Fruit fly (Drosophila melanogaster) whole organism, embryonic: ENCODE results near the gene CG11828.

Experiments
- Blimp-1 ChIP-seq: fragments of 200-800 bp; sonication (Bioruptor generic); optimal IDR thresholded peaks from 3 replicates; lab custom pipeline; 2018; ENCODE audit warnings: missing biosample characterization, missing genetic modification characterization, mild to moderate bottlenecking, moderate library complexity, missing genetic modification reagents
- CG10431 ChIP-seq: fragments of 200-800 bp; sonication (Bioruptor generic); optimal IDR thresholded peaks from 3 replicates; lab custom pipeline; 2018; ENCODE audit warnings: missing biosample characterization, mild to moderate bottlenecking, missing genetic modification characterization
- CG10565 ChIP-seq: fragments of 200-800 bp; sonication (Bioruptor generic); optimal IDR thresholded peaks from 3 replicates; lab custom pipeline; 2016; ENCODE audit warnings: missing biosample characterization, mild to moderate bottlenecking, missing genetic modification characterization
- CG10654 ChIP-seq: fragments of 200-800 bp; sonication (Bioruptor generic); optimal IDR thresholded peaks from 2 replicates; lab custom pipeline; 2016; ENCODE audit warnings: missing biosample characterization, missing genetic modification characterization
- CG12769 ChIP-seq: fragments of 200-800 bp; sonication (Bioruptor generic); optimal IDR thresholded peaks from 2 replicates; lab custom pipeline; 2019; ENCODE audit warnings: missing biosample characterization, mild to moderate bottlenecking, missing genetic modification characterization, moderate library complexity
- CG12942 ChIP-seq: fragments of 200-800 bp; sonication (Bioruptor generic); optimal IDR thresholded peaks from 3 replicates; lab custom pipeline; 2016; ENCODE audit warnings: missing biosample characterization, missing genetic modification characterization
- CG13287 ChIP-seq: fragments of 200-800 bp; sonication (Bioruptor generic); IDR thresholded peaks from 2 replicates; pipeline ENCODE4 v1.3.6; 2022; ENCODE audit warnings: missing biosample characterization, missing genetic modification characterization; ENCODE audit not compliant: partially characterized antibody
- CG14965 ChIP-seq: fragments of 200-800 bp; sonication (Bioruptor generic); optimal IDR thresholded peaks from 2 replicates; lab custom pipeline; 2016; ENCODE audit warnings: missing biosample characterization, missing genetic modification characterization, borderline replicate concordance
- CG15269 ChIP-seq: fragments of 200-800 bp; sonication (Bioruptor generic); optimal IDR thresholded peaks from 2 replicates; lab custom pipeline; 2018; ENCODE audit warnings: missing biosample characterization, mild to moderate bottlenecking, missing genetic modification characterization, moderate library complexity
- CG1529 ChIP-seq: fragments of 200-800 bp; sonication (Bioruptor generic); optimal IDR thresholded peaks from 3 replicates; lab custom pipeline; 2018; ENCODE audit warnings: missing biosample characterization, missing genetic modification characterization
- CG17328 ChIP-seq: fragments of 200-800 bp; sonication (Bioruptor generic); IDR thresholded peaks from 2 replicates; pipeline ENCODE4 v1.3.6; 2022; ENCODE audit warnings: missing biosample characterization, missing genetic modification characterization
- CG17361 ChIP-seq: fragments of 200-800 bp; sonication (Bioruptor generic); IDR thresholded peaks from 3 replicates; pipeline ENCODE4 v1.3.6; 2022; ENCODE audit warnings: missing biosample characterization, missing genetic modification characterization
- CG18599 ChIP-seq: fragments of 200-800 bp; sonication (Bioruptor generic); optimal IDR thresholded peaks from 3 replicates; lab custom pipeline; 2017; ENCODE audit warnings: missing biosample characterization, missing genetic modification characterization, mild to moderate bottlenecking, moderate library complexity, missing genetic modification reagents
- CG2199 ChIP-seq: fragments of 200-800 bp; sonication (Bioruptor generic); IDR thresholded peaks from 3 replicates; pipeline ENCODE4 v1.3.6; 2022; ENCODE audit warnings: missing biosample characterization, missing genetic modification characterization
- CG2875 ChIP-seq: fragments of 200-800 bp; sonication (Bioruptor generic); optimal IDR thresholded peaks from 2 replicates; lab custom pipeline; 2017; ENCODE audit warnings: missing biosample characterization, mild to moderate bottlenecking, missing genetic modification characterization, missing genetic modification reagents
- CG2889 ChIP-seq: fragments of 200-800 bp; sonication (Bioruptor generic); IDR thresholded peaks from 3 replicates; pipeline ENCODE4 v1.3.6; 2022; ENCODE audit warnings: missing biosample characterization, missing genetic modification characterization
- CG31441 ChIP-seq: fragments of 200-800 bp; sonication (Bioruptor generic); IDR thresholded peaks from 2 replicates; pipeline ENCODE4 v1.3.6; 2022; ENCODE audit warnings: missing biosample characterization, missing genetic modification characterization
- CG33213 ChIP-seq: fragments of 200-800 bp; sonication (Bioruptor generic); optimal IDR thresholded peaks from 3 replicates; lab custom pipeline; 2016; ENCODE audit warnings: missing biosample characterization, missing genetic modification characterization
- CG34224 ChIP-seq: fragments of 200-800 bp; sonication (Bioruptor generic); IDR thresholded peaks from 3 replicates; pipeline ENCODE4 v1.3.6; 2022; ENCODE audit warnings: missing biosample characterization, missing genetic modification characterization; ENCODE audit not compliant: partially characterized antibody
- CG3838 ChIP-seq: fragments of 200-800 bp; sonication (Bioruptor generic); optimal IDR thresholded peaks from 3 replicates; lab custom pipeline; 2016; ENCODE audit warnings: missing biosample characterization, missing genetic modification characterization
- CG3995 ChIP-seq: fragments of 200-800 bp; sonication (Bioruptor generic); optimal IDR thresholded peaks from 3 replicates; lab custom pipeline; 2016; ENCODE audit warnings: missing biosample characterization, missing genetic modification characterization
- CG7786 ChIP-seq: fragments of 200-800 bp; sonication (Bioruptor generic); optimal IDR thresholded peaks from 2 replicates; lab custom pipeline; 2016; ENCODE audit warnings: missing biosample characterization, missing genetic modification characterization
- CG8290 ChIP-seq, 3 experiments: fragments of 200-800 bp; sonication (Bioruptor generic); optimal IDR thresholded peaks; 2 replicates each; lab custom pipeline; 2016 to 2019; ENCODE audit warnings: missing biosample characterization in 3 of 3, missing genetic modification characterization in 3 of 3, mild to moderate bottlenecking in 2 of 3, moderate library complexity in 1 of 3
- Drgx ChIP-seq: fragments of 200-800 bp; sonication (Bioruptor generic); IDR thresholded peaks from 2 replicates; pipeline ENCODE4 v1.3.6; 2022; ENCODE audit warnings: missing biosample characterization, missing genetic modification characterization
- H2.0 ChIP-seq: fragments of 200-800 bp; sonication (Bioruptor generic); IDR thresholded peaks from 2 replicates; pipeline ENCODE4 v1.3.6; 2022; ENCODE audit warnings: missing biosample characterization, missing genetic modification characterization
- HLH54F ChIP-seq: fragments of 200-800 bp; sonication (Bioruptor generic); optimal IDR thresholded peaks from 3 replicates; lab custom pipeline; 2016; ENCODE audit warnings: missing biosample characterization, missing genetic modification characterization
- Jarid2 ChIP-seq: fragments of 200-800 bp; sonication (Bioruptor generic); optimal IDR thresholded peaks from 3 replicates; lab custom pipeline; 2017; ENCODE audit warnings: mild to moderate bottlenecking, missing biosample characterization, missing genetic modification reagents, missing genetic modification characterization
- Ptx1 ChIP-seq: fragments of 200-800 bp; sonication (Bioruptor generic); IDR thresholded peaks from 2 replicates; pipeline ENCODE4 v1.3.6; 2022; ENCODE audit warnings: missing biosample characterization, missing genetic modification characterization
- Rfx ChIP-seq: fragments of 200-800 bp; sonication (Bioruptor generic); IDR thresholded peaks from 2 replicates; pipeline ENCODE4 v1.3.6; 2022; ENCODE audit warnings: missing biosample characterization, missing genetic modification characterization
- Sry-δ ChIP-seq: fragments of 200-800 bp; sonication (Bioruptor generic); optimal IDR thresholded peaks from 2 replicates; lab custom pipeline; 2016; ENCODE audit warnings: missing biosample characterization, missing genetic modification characterization
- ap ChIP-seq: fragments of 200-800 bp; sonication (Bioruptor generic); IDR thresholded peaks from 2 replicates; pipeline ENCODE4 v1.3.6; 2022; ENCODE audit warnings: missing biosample characterization, missing genetic modification characterization
- corto ChIP-seq: fragments of 200-800 bp; sonication (Bioruptor generic); optimal IDR thresholded peaks from 2 replicates; lab custom pipeline; 2016; ENCODE audit warnings: missing biosample characterization, mild to moderate bottlenecking, missing genetic modification characterization, moderate library complexity
- disco-r ChIP-seq: fragments of 200-800 bp; sonication (Bioruptor generic); optimal IDR thresholded peaks from 2 replicates; lab custom pipeline; 2016; ENCODE audit warnings: missing biosample characterization, missing genetic modification characterization
- en ChIP-seq: fragments of 200-800 bp; sonication (Bioruptor generic); optimal IDR thresholded peaks from 2 replicates; lab custom pipeline; 2016; ENCODE audit warnings: missing biosample characterization, missing genetic modification characterization
- hbn ChIP-seq: fragments of 200-800 bp; sonication (Bioruptor generic); IDR thresholded peaks from 2 replicates; pipeline ENCODE4 v1.3.6; 2022; ENCODE audit warnings: missing biosample characterization, missing genetic modification characterization; ENCODE audit not compliant: partially characterized antibody
- her ChIP-seq: fragments of 200-800 bp; sonication (Bioruptor generic); optimal IDR thresholded peaks from 2 replicates; lab custom pipeline; 2016; ENCODE audit warnings: missing biosample characterization, missing genetic modification characterization
- hkb ChIP-seq, 2 experiments: fragments of 200-800 bp in 1 of 2; fragments of >200 bp in 1 of 2; sonication (Bioruptor generic) in 1 of 2; IDR thresholded peaks in 1 of 2; optimal IDR thresholded peaks in 1 of 2; 2 replicates each; pipeline versions ENCODE4 v1.3.6 to Lab custom; 2017 to 2022; ENCODE audit warnings: missing biosample characterization in 1 of 2, missing genetic modification characterization in 1 of 2
- nerfin-2 ChIP-seq: fragments of 200-800 bp; sonication (Bioruptor generic); IDR thresholded peaks from 2 replicates; pipeline ENCODE4 v1.3.6; 2022; ENCODE audit warnings: missing biosample characterization, missing genetic modification characterization; ENCODE audit not compliant: partially characterized antibody
- nom ChIP-seq: fragments of 200-800 bp; sonication (Bioruptor generic); optimal IDR thresholded peaks from 2 replicates; lab custom pipeline; 2017; ENCODE audit warnings: missing biosample characterization, missing genetic modification characterization, mild to moderate bottlenecking, moderate library complexity, missing genetic modification reagents
- odd ChIP-seq: fragments of 200-800 bp; sonication (Bioruptor generic); optimal IDR thresholded peaks from 2 replicates; lab custom pipeline; 2017; ENCODE audit warnings: missing biosample characterization, mild to moderate bottlenecking, missing genetic modification characterization
- phol ChIP-seq: fragments of 200-800 bp; sonication (Bioruptor generic); optimal IDR thresholded peaks from 3 replicates; lab custom pipeline; 2018; ENCODE audit warnings: missing biosample characterization, mild to moderate bottlenecking, missing genetic modification characterization, moderate library complexity
- rib ChIP-seq: fragments of 200-800 bp; sonication (Bioruptor generic); IDR thresholded peaks from 2 replicates; pipeline ENCODE4 v1.3.6; 2022; ENCODE audit warnings: missing biosample characterization, missing genetic modification characterization
- row ChIP-seq: fragments of 200-800 bp; sonication (Bioruptor generic); IDR thresholded peaks from 3 replicates; pipeline ENCODE4 v1.3.6; 2022; ENCODE audit warnings: missing biosample characterization, missing genetic modification characterization
- sens-2 ChIP-seq: fragments of 200-800 bp; sonication (Bioruptor generic); IDR thresholded peaks from 2 replicates; pipeline ENCODE4 v1.3.6; 2022; ENCODE audit warnings: missing biosample characterization, missing genetic modification characterization
- sna ChIP-seq: fragments of 200-800 bp; sonication (Bioruptor generic); IDR thresholded peaks from 2 replicates; pipeline ENCODE4 v1.3.6; 2022; ENCODE audit warnings: missing biosample characterization, missing genetic modification characterization; ENCODE audit not compliant: partially characterized antibody
- tna ChIP-seq: fragments of 200-800 bp; sonication (Bioruptor generic); IDR thresholded peaks from 2 replicates; pipeline ENCODE4 v1.3.6; 2022; ENCODE audit warnings: missing biosample characterization, missing genetic modification characterization; ENCODE audit not compliant: partially characterized antibody
- yki ChIP-seq: fragments of >200 bp; optimal IDR thresholded peaks from 3 replicates; lab custom pipeline; 2018
- zfh2 ChIP-seq: fragments of 200-800 bp; sonication (Bioruptor generic); optimal IDR thresholded peaks from 2 replicates; lab custom pipeline; 2016; ENCODE audit warnings: missing biosample characterization, missing genetic modification characterization

The CG11828 gene

dm6 chr3R:28880066-28880842 is 42.6 kb upstream of the CG11828 start, which contains the start of the genes Nepl19 and Nepl20 (continued):
- TF ChIP-seq CG3995 (GFP tag; lab: Kevin White, UChicago): peak; percentile 33
- peak; percentile 19 for TF ChIP-seq CG3838 (GFP tag; lab: Kevin White, UChicago)
- TF ChIP-seq HLH54F (GFP tag; lab: Kevin White, UChicago): peak; percentile 47
- no peak for TF ChIP-seq rib (GFP tag; lab: Robert Waterston, UW)
- peak; percentile 46 for TF ChIP-seq corto (GFP tag; lab: Kevin White, UChicago)
- TF ChIP-seq sens-2 (GFP tag; lab: Robert Waterston, UW): peak; percentile 66
- no peak for TF ChIP-seq en (GFP tag; lab: Kevin White, UChicago)
- no peak for TF ChIP-seq CG14965 (GFP tag; lab: Kevin White, UChicago)
- no peak for TF ChIP-seq nerfin-2 (GFP tag; lab: Robert Waterston, UW)
- TF ChIP-seq Jarid2 (GFP tag; lab: Kevin White, UChicago): peak; percentile 30
- peak; percentile 94 for TF ChIP-seq Drgx
- TF ChIP-seq nom (GFP tag; lab: Kevin White, UChicago): peak; percentile 62
- peak; percentile 69 for TF ChIP-seq H2.0 (GFP tag; lab: Robert Waterston, UW)
- no peak for TF ChIP-seq yki (lab: Kevin White, UChicago)
- no peak for TF ChIP-seq tna (GFP tag; lab: Robert Waterston, UW)
- no peak for TF ChIP-seq CG33213 (GFP tag; lab: Kevin White, UChicago)
- TF ChIP-seq CG15269: peak; percentile 79
- TF ChIP-seq CG13287 (GFP tag; lab: Robert Waterston, UW): no peak
- TF ChIP-seq CG34224: no peak
- TF ChIP-seq zfh2 (GFP tag; lab: Kevin White, UChicago): peak; percentile 44
- peak; percentile 78 for TF ChIP-seq Blimp-1 (GFP tag; lab: Kevin White, UChicago)
- TF ChIP-seq CG12942 (GFP tag; lab: Kevin White, UChicago): peak; percentile 58
- TF ChIP-seq hkb (optimal IDR thresholded peaks at IDR 0.05; lab: Kevin White, UChicago): no peak
- peak; percentile 78 for TF ChIP-seq hkb (GFP tag; IDR thresholded peaks at IDR 0.05; lab: Robert Waterston, UW)
- TF ChIP-seq disco-r (GFP tag; lab: Kevin White, UChicago): peak; percentile 4
- TF ChIP-seq Ptx1 (GFP tag; lab: Robert Waterston, UW): peak; percentile 86
- TF ChIP-seq CG7786: peak; percentile 43
- peak; percentile 52 for TF ChIP-seq CG2875
- no peak for TF ChIP-seq CG10565 (GFP tag; lab: Kevin White, UChicago)
- TF ChIP-seq CG2199 (GFP tag; lab: Robert Waterston, UW): no peak
- peak; percentile 82 for TF ChIP-seq CG31441
- TF ChIP-seq Rfx (GFP tag; lab: Robert Waterston, UW): peak; percentile 87
- peak; percentile 16 for TF ChIP-seq Sry-δ (GFP tag; lab: Kevin White, UChicago)
- no peak for TF ChIP-seq sna (GFP tag; lab: Robert Waterston, UW)
- no peak for TF ChIP-seq CG10431 (GFP tag; lab: Kevin White, UChicago)
- TF ChIP-seq odd (GFP tag; lab: Kevin White, UChicago): peak; percentile 41
- peak; percentile 94 for TF ChIP-seq CG18599 (GFP tag; lab: Kevin White, UChicago)
- peak; percentile 68 for TF ChIP-seq CG10654
- TF ChIP-seq CG17361 (GFP tag; lab: Robert Waterston, UW): peak; percentile 71; the same call in 2 of the 3 replicates
- TF ChIP-seq CG2889 (GFP tag; lab: Robert Waterston, UW): peak; percentile 57; the same call in 1 of the 3 replicates
- TF ChIP-seq her (GFP tag; lab: Kevin White, UChicago): no peak
- TF ChIP-seq CG1529 (GFP tag; lab: Kevin White, UChicago): peak; percentile 55
- TF ChIP-seq ap (GFP tag; lab: Robert Waterston, UW): peak; percentile 46; the same call in 1 of the 2 replicates
- TF ChIP-seq CG8290 (GFP tag; optimal IDR thresholded peaks at IDR 0.05; lab: Kevin White, UChicago): no peak
- TF ChIP-seq CG8290 (tag; optimal IDR thresholded peaks at IDR 0.05; lab: Kevin White, UChicago): peak in 1 of 2 experiments; percentile 92
- TF ChIP-seq row (GFP tag; lab: Robert Waterston, UW): peak; percentile 88
- no peak for TF ChIP-seq CG12769 (tag; lab: Kevin White, UChicago)
- TF ChIP-seq CG17328 (GFP tag; lab: Robert Waterston, UW): peak; percentile 78
- no peak for TF ChIP-seq hbn (GFP tag; lab: Robert Waterston, UW)
- peak; percentile 78 for TF ChIP-seq phol
